Fruit fly (Drosophila melanogaster): ENCODE results near the gene CG16972.
"Not testable (repeated sequence)": the region's sequence is repeated elsewhere in the genome, so short reads cannot be mapped to it uniquely, and the experiment has no call there.

Gene CG16972

dm6 chr2L:13222225-13222648 is 19.1 kb upstream of the CG16972 start, which contains the start of the genes Ski6 and CG16812:
TSS of gene Ski6 (minus strand) at chr2L:13222429.
TSS of gene CG16812 (plus strand) at chr2L:13222587.
- no peak for TF ChIP-seq insv (optimal IDR thresholded peaks at IDR 0.05)
- TF ChIP-seq Sin3A (optimal IDR thresholded peaks at IDR 0.05) = no peak
- TF ChIP-seq h (optimal IDR thresholded peaks at IDR 0.05) = no peak
- no peak for TF ChIP-seq ttk (optimal IDR thresholded peaks at IDR 0.05)
- no peak for TF ChIP-seq psq (optimal IDR thresholded peaks at IDR 0.05)
- TF ChIP-seq Myc (optimal IDR thresholded peaks at IDR 0.05) = no peak

- TF ChIP-seq insv (optimal IDR thresholded peaks at IDR 0.05) = no peak
- no peak for TF ChIP-seq Sin3A (optimal IDR thresholded peaks at IDR 0.05)
- no peak for TF ChIP-seq ttk (optimal IDR thresholded peaks at IDR 0.05)
- TF ChIP-seq h (optimal IDR thresholded peaks at IDR 0.05) = no peak
- no peak for TF ChIP-seq psq (optimal IDR thresholded peaks at IDR 0.05)
- TF ChIP-seq Myc (optimal IDR thresholded peaks at IDR 0.05) = no peak
Measured at dm6 chr2L:13219281-13220092, 16.4 kb upstream of the CG16972 start, which contains the start of the genes CG9426 and mRF1. TSS of gene CG9426 (minus strand) at chr2L:13219923. TSS of gene mRF1 (plus strand) at chr2L:13219979.

dm6 chr2L:13215010-13215409 is 11.9 kb upstream of the CG16972 start, which contains the start of gene kek4:
TSS of gene kek4 (minus strand) at chr2L:13215350.
- TF ChIP-seq ttk (optimal IDR thresholded peaks at IDR 0.05) = no peak

- not testable (repeated sequence) for TF ChIP-seq ttk, h, insv (optimal IDR thresholded peaks at IDR 0.05)
Measured at dm6 chr2L:13211764-13212265, 8.7 kb upstream of the CG16972 start, which contains the start of gene CG15482. TSS of gene CG15482 (minus strand) at chr2L:13211814.

dm6 chr2L:13206857-13207463 is 3.9 kb upstream of the CG16972 start:
- TF ChIP-seq Myc (optimal IDR thresholded peaks at IDR 0.05) = no peak
- TF ChIP-seq Sin3A (optimal IDR thresholded peaks at IDR 0.05) = no peak
- TF ChIP-seq ttk (optimal IDR thresholded peaks at IDR 0.05) = no peak
- TF ChIP-seq insv (optimal IDR thresholded peaks at IDR 0.05) = no peak
- no peak for TF ChIP-seq psq (optimal IDR thresholded peaks at IDR 0.05)
- TF ChIP-seq h (optimal IDR thresholded peaks at IDR 0.05) = no peak

dm6 chr2L:13206077-13206668 is 3.1 kb upstream of the CG16972 start:
- no peak for TF ChIP-seq insv (optimal IDR thresholded peaks at IDR 0.05)
- no peak for TF ChIP-seq Myc (optimal IDR thresholded peaks at IDR 0.05)
- TF ChIP-seq h (optimal IDR thresholded peaks at IDR 0.05) = no peak
- no peak for TF ChIP-seq Sin3A (optimal IDR thresholded peaks at IDR 0.05)
- TF ChIP-seq ttk (optimal IDR thresholded peaks at IDR 0.05) = no peak
- TF ChIP-seq psq (optimal IDR thresholded peaks at IDR 0.05) = no peak

dm6 chr2L:13205256-13205655 is 2.2 kb upstream of the CG16972 start:
- TF ChIP-seq h (optimal IDR thresholded peaks at IDR 0.05) (no peak), psq (optimal IDR thresholded peaks at IDR 0.05) (no peak), ttk (optimal IDR thresholded peaks at IDR 0.05) (no peak), Myc (optimal IDR thresholded peaks at IDR 0.05) (no peak), insv (optimal IDR thresholded peaks at IDR 0.05) (no peak)

- TF ChIP-seq Myc (optimal IDR thresholded peaks at IDR 0.05) (no peak), h (optimal IDR thresholded peaks at IDR 0.05) (no peak), insv (optimal IDR thresholded peaks at IDR 0.05) (no peak), psq (optimal IDR thresholded peaks at IDR 0.05) (no peak), Sin3A (optimal IDR thresholded peaks at IDR 0.05) (no peak), ttk (optimal IDR thresholded peaks at IDR 0.05) (no peak)
Measured at dm6 chr2L:13204151-13204550, 1.1 kb upstream of the CG16972 start.

- TF ChIP-seq h (optimal IDR thresholded peaks at IDR 0.05) (no peak), insv (optimal IDR thresholded peaks at IDR 0.05) (no peak), Myc (optimal IDR thresholded peaks at IDR 0.05) (no peak), psq (optimal IDR thresholded peaks at IDR 0.05) (no peak), ttk (optimal IDR thresholded peaks at IDR 0.05) (no peak), Sin3A (optimal IDR thresholded peaks at IDR 0.05) (no peak)
Measured at dm6 chr2L:13203437-13204137, 492 bp upstream of the CG16972 start, which contains the start of gene Pect. TSS of gene Pect (plus strand) at chr2L:13203762.

dm6 chr2L:13195822-13196221 is 7.3 kb downstream of the CG16972 start:
- TF ChIP-seq h (optimal IDR thresholded peaks at IDR 0.05) = no peak
- TF ChIP-seq ttk (optimal IDR thresholded peaks at IDR 0.05) = no peak

dm6 chr2L:13191894-13192293 is 11.2 kb downstream of the CG16972 start, which contains the start of the genes CG16974 and Edem2:
TSS of gene CG16974 (minus strand) at chr2L:13191979.
TSS of gene Edem2 (plus strand) at chr2L:13192201.
- TF ChIP-seq Myc (optimal IDR thresholded peaks at IDR 0.05) (no peak), Sin3A (optimal IDR thresholded peaks at IDR 0.05) (no peak), insv (optimal IDR thresholded peaks at IDR 0.05) (no peak)
